Worm (Caenorhabditis elegans): ENCODE results near the gene btb-5.
"Not testable (repeated sequence)": the region's sequence is repeated elsewhere in the genome, so short reads cannot be mapped to it uniquely, and the experiment has no call there.

The btb-5 gene

DNA sequence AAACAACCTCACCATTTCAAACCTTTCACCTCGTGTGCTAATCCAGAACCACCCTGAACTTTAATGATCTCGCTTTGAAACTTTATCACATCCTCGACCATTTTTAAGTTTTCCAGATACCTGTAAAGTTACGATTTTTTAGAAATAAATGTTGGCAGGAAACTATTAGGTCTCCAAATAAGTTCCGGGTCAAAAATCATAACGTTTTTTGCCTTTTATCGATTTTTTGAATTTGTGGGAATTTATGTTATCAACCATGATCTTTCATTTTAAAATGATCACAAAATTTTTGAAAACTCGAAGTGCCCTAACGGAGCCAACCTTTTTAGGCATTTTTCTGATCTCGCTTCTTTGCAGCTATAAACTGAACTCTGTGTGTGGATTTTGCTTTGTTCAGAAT, at the start of gene btb-5:
btb-5 (minus strand) TSS at position 101 of the 400 bp plus-strand sequence.
- TF ChIP-seq C34F6.9 (tag; optimal IDR thresholded peaks at IDR 0.05) = no peak
- TF ChIP-seq R02D3.7 (tag; optimal IDR thresholded peaks at IDR 0.05) = no peak
- no peak for TF ChIP-seq ztf-4 (tag; optimal IDR thresholded peaks at IDR 0.05)
- TF ChIP-seq nhr-77 (tag; optimal IDR thresholded peaks at IDR 0.05) = no peak
- TF ChIP-seq nhr-25 (tag; optimal IDR thresholded peaks at IDR 0.05) = no peak
- TF ChIP-seq mab-5 (tag; optimal IDR thresholded peaks at IDR 0.05) = no peak
- TF ChIP-seq sem-4 (tag; optimal IDR thresholded peaks at IDR 0.05) = no peak
- TF ChIP-seq nhr-237 (tag; optimal IDR thresholded peaks at IDR 0.05) = no peak
- no peak for TF ChIP-seq fos-1 (tag; optimal IDR thresholded peaks at IDR 0.05)
- TF ChIP-seq zag-1 (tag; optimal IDR thresholded peaks at IDR 0.05) = no peak
- TF ChIP-seq crh-2 (tag; optimal IDR thresholded peaks at IDR 0.05) = no peak
- no peak for TF ChIP-seq nhr-129 (tag; optimal IDR thresholded peaks at IDR 0.05)
- no peak for TF ChIP-seq sma-3 (GFP tag; optimal IDR thresholded peaks at IDR 0.05)
- TF ChIP-seq ceh-82 (tag; optimal IDR thresholded peaks at IDR 0.05) = no peak
- TF ChIP-seq ZK546.5 (tag; optimal IDR thresholded peaks at IDR 0.05) = no peak
- TF ChIP-seq mdl-1 (tag; optimal IDR thresholded peaks at IDR 0.05) = no peak

DNA sequence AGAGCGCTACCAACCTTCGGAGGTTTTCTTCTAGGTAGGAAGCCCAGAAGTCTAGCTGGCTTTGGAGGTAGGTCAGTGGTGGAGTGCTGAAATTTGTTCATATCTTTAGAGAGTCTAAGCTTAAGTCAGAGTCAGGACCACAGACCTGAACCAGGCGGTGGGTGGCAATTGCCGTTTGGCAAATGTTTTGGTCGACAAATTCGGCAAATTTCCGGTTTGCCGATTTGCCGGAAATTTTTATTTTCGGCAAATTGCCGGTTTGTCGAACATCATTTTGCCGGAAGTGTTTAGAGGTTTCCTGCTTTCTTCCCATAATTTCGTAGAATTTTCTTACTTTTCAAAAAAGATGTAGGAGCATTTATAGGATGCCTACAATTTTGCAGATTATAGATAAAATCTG, 37.9 kb upstream of the btb-5 start, which contains the start of gene C29F9.9:
C29F9.9 (minus strand) TSS at position 101 of the 400 bp plus-strand sequence.
- not testable (repeated sequence) for TF ChIP-seq ztf-1 (GFP tag; conservative IDR thresholded peaks at IDR 0.05); mdl-1 (tag; optimal IDR thresholded peaks at IDR 0.05); F13H6.1 (tag; optimal IDR thresholded peaks at IDR 0.05)

DNA sequence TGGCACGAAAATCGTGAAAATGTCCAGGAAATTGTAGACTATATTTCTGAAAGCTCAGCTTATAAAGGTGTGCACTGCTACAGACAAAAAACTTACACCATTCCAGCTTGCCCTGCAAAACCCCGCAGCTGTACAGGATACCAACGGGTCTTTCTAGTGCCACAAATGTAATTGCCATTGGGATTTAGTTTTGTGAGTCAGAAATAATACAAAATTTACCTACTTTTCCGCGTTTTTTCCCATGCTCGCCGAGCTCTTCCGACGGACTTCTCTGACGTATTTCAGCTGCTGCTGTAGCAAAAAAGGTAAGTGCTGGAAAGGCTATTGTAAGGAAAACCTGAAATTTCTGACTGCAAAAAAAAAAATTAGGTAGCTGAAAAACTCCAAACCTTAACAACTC, 36.1 kb upstream of the btb-5 start, which contains the start of gene C29F9.8:
C29F9.8 (minus strand) TSS at position 101 of the 400 bp plus-strand sequence.
- TF ChIP-seq crh-2, elt-3, snpc-4 (tag; optimal IDR thresholded peaks at IDR 0.05): not testable (repeated sequence)

DNA sequence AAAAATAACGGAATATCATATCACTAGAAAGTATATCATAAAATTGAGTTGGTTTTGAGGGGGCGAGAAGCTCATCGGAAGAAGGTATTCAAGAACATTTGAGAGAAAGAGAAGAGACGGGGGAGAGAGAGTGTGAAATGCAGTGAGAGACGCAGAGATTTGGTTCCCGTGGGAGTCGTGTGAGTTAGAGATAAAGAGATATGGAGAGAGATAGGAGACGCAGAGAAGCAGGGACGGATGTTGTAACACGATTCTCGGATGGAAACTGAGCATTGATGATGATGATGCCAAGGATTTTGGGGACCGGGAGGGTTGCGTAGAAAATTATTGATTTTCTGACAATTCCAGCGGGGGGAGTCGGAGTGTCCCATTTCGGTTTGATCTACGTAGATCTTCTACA, 35.3 kb upstream of the btb-5 start:
- TF ChIP-seq lsy-2 (tag; optimal IDR thresholded peaks at IDR 0.05) (peak; percentile 20 to 54), zag-1 (tag; optimal IDR thresholded peaks at IDR 0.05) (no peak), nhr-21 (tag; optimal IDR thresholded peaks at IDR 0.05) (no peak), nhr-129 (tag; optimal IDR thresholded peaks at IDR 0.05) (peak; percentile 50), gmeb-1 (tag; optimal IDR thresholded peaks at IDR 0.05) (no peak), F13H6.1 (tag; optimal IDR thresholded peaks at IDR 0.05) (peak; percentile 63), sma-9 (GFP tag; optimal IDR thresholded peaks at IDR 0.05) (peak; percentile 35), sma-9 (tag; optimal IDR thresholded peaks at IDR 0.05) (no peak), C34F6.9 (tag; optimal IDR thresholded peaks at IDR 0.05) (peak; percentile 20), mab-5 (tag; optimal IDR thresholded peaks at IDR 0.05) (peak; percentile 16), peb-1 (tag; optimal IDR thresholded peaks at IDR 0.05) (no peak), crh-2 (tag; optimal IDR thresholded peaks at IDR 0.05) (peak; percentile 36), unc-55 (GFP tag; optimal IDR thresholded peaks at IDR 0.05) (peak; percentile 24), nhr-237 (tag; optimal IDR thresholded peaks at IDR 0.05) (no peak), nhr-23 (tag; optimal IDR thresholded peaks at IDR 0.05) (no peak), ztf-11 (tag; optimal IDR thresholded peaks at IDR 0.05) (no peak), lin-13 (GFP tag; optimal IDR thresholded peaks at IDR 0.05) (peak; percentile 16)

ce11 chrIII:94759-95330, 33.9 kb upstream of the btb-5 start, which contains the start of gene pat-4:
Gene pat-4, minus strand, starts transcription at chrIII:94809.
- TF ChIP-seq unc-55 (GFP tag; optimal IDR thresholded peaks at IDR 0.05) (peak; percentile 17), ama-1 (optimal IDR thresholded peaks at IDR 0.05) (no peak), nhr-11 (tag; optimal IDR thresholded peaks at IDR 0.05) (no peak), C34F6.9 (tag; optimal IDR thresholded peaks at IDR 0.05) (peak; percentile 20), elt-1 (tag; optimal IDR thresholded peaks at IDR 0.05) (no peak), sma-9 (GFP tag; optimal IDR thresholded peaks at IDR 0.05) (peak; percentile 36), sma-9 (tag; optimal IDR thresholded peaks at IDR 0.05) (no peak), ceh-16 (tag; optimal IDR thresholded peaks at IDR 0.05) (peak; percentile 38), unc-62 (GFP tag; optimal IDR thresholded peaks at IDR 0.05) (no peak), dmd-4 (tag; optimal IDR thresholded peaks at IDR 0.05) (no peak), crh-2 (tag; optimal IDR thresholded peaks at IDR 0.05) (no peak), peb-1 (tag; optimal IDR thresholded peaks at IDR 0.05) (no peak), sma-3 (GFP tag; optimal IDR thresholded peaks at IDR 0.05) (peak; percentile 29), F13H6.1 (tag; optimal IDR thresholded peaks at IDR 0.05) (peak; percentile 72), nhr-25 (tag; optimal IDR thresholded peaks at IDR 0.05) (peak; percentile 25)

All from whole organism, L2 larva.